Worm (Caenorhabditis elegans) whole organism, L2 larva: ENCODE data around the gene srh-120.
"Not testable (repeated sequence)": the region's sequence is repeated elsewhere in the genome, so short reads cannot be mapped to it uniquely, and the experiment has no call there.

Experiments used
- R02D3.7 ChIP-seq: fragments of 150-350 bp; optimal IDR thresholded peaks from 2 replicates; lab custom pipeline; 2014; ENCODE audit warnings: missing biosample characterization, missing genetic modification characterization
- Y55F3AM.14 ChIP-seq: fragments of 200-800 bp; sonication (Bioruptor generic); optimal IDR thresholded peaks from 2 replicates; lab custom pipeline; 2018; ENCODE audit warnings: mild to moderate bottlenecking, missing genetic modification characterization, missing compliant biosample characterization
- ZK546.5 ChIP-seq: sonication (generic microtip); optimal IDR thresholded peaks from 2 replicates; lab custom pipeline; 2017; ENCODE audit warnings: missing biosample characterization, missing genetic modification characterization
- alr-1 ChIP-seq: fragments of 150-350 bp; optimal IDR thresholded peaks from 2 replicates; lab custom pipeline; 2014; ENCODE audit warnings: missing biosample characterization, missing genetic modification characterization
- aly-2 ChIP-seq: fragments of 150-350 bp; optimal IDR thresholded peaks from 2 replicates; lab custom pipeline; 2014; ENCODE audit warnings: missing biosample characterization, missing genetic modification characterization
- ama-1 ChIP-seq: fragments of 150-350 bp; optimal IDR thresholded peaks from 2 replicates; lab custom pipeline; 2018; ENCODE audit warnings: inconsistent platforms
- blmp-1 ChIP-seq: sonication (generic microtip); optimal IDR thresholded peaks from 2 replicates; lab custom pipeline; 2017; ENCODE audit warnings: missing genetic modification characterization, mild to moderate bottlenecking, missing compliant biosample characterization, antibody characterized with exemption, moderate library complexity; ENCODE audit not compliant: insufficient read depth
- ceh-16 ChIP-seq: fragments of 150-350 bp; optimal IDR thresholded peaks from 2 replicates; lab custom pipeline; 2014; ENCODE audit warnings: missing biosample characterization, missing genetic modification characterization
- ceh-82 ChIP-seq: fragments of 150-350 bp; optimal IDR thresholded peaks from 2 replicates; lab custom pipeline; 2014; ENCODE audit warnings: missing biosample characterization, missing genetic modification characterization
- dmd-4 ChIP-seq: sonication (generic microtip); optimal IDR thresholded peaks from 2 replicates; lab custom pipeline; 2017; ENCODE audit warnings: missing biosample characterization, missing genetic modification characterization
- egl-27 ChIP-seq: sonication (generic microtip); optimal IDR thresholded peaks from 3 replicates; lab custom pipeline; 2017; ENCODE audit warnings: missing biosample characterization, missing genetic modification reagents, missing genetic modification characterization
- elt-1 ChIP-seq: fragments of 150-350 bp; optimal IDR thresholded peaks from 2 replicates; lab custom pipeline; 2014; ENCODE audit warnings: missing biosample characterization, missing genetic modification characterization
- fos-1 ChIP-seq: fragments of 150-350 bp; optimal IDR thresholded peaks from 2 replicates; lab custom pipeline; 2014; ENCODE audit warnings: missing biosample characterization, missing genetic modification characterization
- gmeb-1 ChIP-seq: fragments of 150-350 bp; optimal IDR thresholded peaks from 2 replicates; lab custom pipeline; 2014; ENCODE audit warnings: missing biosample characterization, missing genetic modification characterization
- lin-13 ChIP-seq: fragments of 150-350 bp; optimal IDR thresholded peaks from 2 replicates; lab custom pipeline; 2014; ENCODE audit warnings: missing biosample characterization, missing genetic modification reagents, missing genetic modification characterization
- lin-39 ChIP-seq: fragments of 150-350 bp; optimal IDR thresholded peaks from 2 replicates; lab custom pipeline; 2014; ENCODE audit warnings: missing biosample characterization, missing genetic modification reagents, missing genetic modification characterization
- lsy-2 ChIP-seq, 2 experiments: fragments of 150-350 bp in 1 of 2; sonication (generic microtip) in 1 of 2; optimal IDR thresholded peaks; 2 replicates each; lab custom pipeline; 2014 to 2017; ENCODE audit warnings: missing biosample characterization in 2 of 2, missing genetic modification characterization in 2 of 2
- mab-5 ChIP-seq: fragments of 150-350 bp; optimal IDR thresholded peaks from 2 replicates; lab custom pipeline; 2014; ENCODE audit warnings: missing biosample characterization, missing genetic modification characterization
- mdl-1 ChIP-seq, 2 experiments: fragments of 150-350 bp in 1 of 2; sonication (generic microtip) in 1 of 2; optimal IDR thresholded peaks; 2 replicates each; lab custom pipeline; 2017; ENCODE audit warnings: missing biosample characterization in 2 of 2, missing genetic modification characterization in 2 of 2
- nhr-10 ChIP-seq: sonication (generic microtip); optimal IDR thresholded peaks from 2 replicates; lab custom pipeline; 2017; ENCODE audit warnings: missing biosample characterization, missing genetic modification characterization
- nhr-11 ChIP-seq: fragments of 150-350 bp; optimal IDR thresholded peaks from 2 replicates; lab custom pipeline; 2014; ENCODE audit warnings: missing biosample characterization, missing genetic modification characterization
- nhr-12 ChIP-seq: fragments of 150-350 bp; optimal IDR thresholded peaks from 2 replicates; lab custom pipeline; 2014; ENCODE audit warnings: missing biosample characterization, missing genetic modification characterization
- nhr-129 ChIP-seq: fragments of 150-350 bp; optimal IDR thresholded peaks from 2 replicates; lab custom pipeline; 2014; ENCODE audit warnings: missing biosample characterization, missing genetic modification characterization
- nhr-21 ChIP-seq: fragments of 150-350 bp; optimal IDR thresholded peaks from 2 replicates; lab custom pipeline; 2014; ENCODE audit warnings: missing biosample characterization, missing genetic modification characterization
- nhr-23 ChIP-seq: fragments of 150-350 bp; optimal IDR thresholded peaks from 2 replicates; lab custom pipeline; 2014; ENCODE audit warnings: missing biosample characterization, missing genetic modification reagents, missing genetic modification characterization
- nhr-237 ChIP-seq: fragments of 150-350 bp; optimal IDR thresholded peaks from 2 replicates; lab custom pipeline; 2014; ENCODE audit warnings: missing biosample characterization, missing genetic modification characterization
- nhr-25 ChIP-seq: fragments of 150-350 bp; sonication (generic microtip); optimal IDR thresholded peaks from 3 replicates; lab custom pipeline; 2014; ENCODE audit warnings: missing biosample characterization, missing genetic modification characterization
- nhr-77 ChIP-seq: fragments of 150-350 bp; optimal IDR thresholded peaks from 2 replicates; lab custom pipeline; 2014; ENCODE audit warnings: missing biosample characterization, missing genetic modification characterization
- peb-1 ChIP-seq: fragments of 150-350 bp; optimal IDR thresholded peaks from 2 replicates; lab custom pipeline; 2014; ENCODE audit warnings: missing biosample characterization, missing genetic modification characterization
- snpc-4 ChIP-seq: fragments of 150-350 bp; optimal IDR thresholded peaks from 2 replicates; lab custom pipeline; 2014; ENCODE audit warnings: missing biosample characterization, missing genetic modification characterization
- unc-39 ChIP-seq: fragments of 150-350 bp; optimal IDR thresholded peaks from 2 replicates; lab custom pipeline; 2014; ENCODE audit warnings: missing biosample characterization, missing genetic modification characterization
- unc-62 ChIP-seq: fragments of 150-350 bp; optimal IDR thresholded peaks from 2 replicates; lab custom pipeline; 2014; ENCODE audit warnings: missing biosample characterization, missing genetic modification reagents, missing genetic modification characterization
- zag-1 ChIP-seq: fragments of 150-350 bp; optimal IDR thresholded peaks from 2 replicates; lab custom pipeline; 2014; ENCODE audit warnings: missing biosample characterization, missing genetic modification characterization
- ztf-1 ChIP-seq: fragments of 200-800 bp; sonication (Bioruptor generic); conservative IDR thresholded peaks from 2 replicates; pipeline ENCODE4 v1.3.6; 2022; ENCODE audit warnings: missing genetic modification characterization, missing compliant biosample characterization
- ztf-11 ChIP-seq: sonication (generic microtip); optimal IDR thresholded peaks from 2 replicates; lab custom pipeline; 2017; ENCODE audit warnings: missing biosample characterization, missing genetic modification characterization

The srh-120 gene

ce11 chrV:17379932-17380331 lies 15.5 kb upstream of the srh-120 start, which contains the start of gene Y20C6A.4:
TSS of gene Y20C6A.4 (plus strand) at chrV:17380232.
- TF ChIP-seq unc-62 (GFP tag; lab: Kevin White, UChicago) (no peak), gmeb-1 (tag; lab: Kevin White, UChicago) (no peak), ztf-11 (no peak), nhr-21 (tag; lab: Kevin White, UChicago) (no peak), mdl-1 (tag; optimal IDR thresholded peaks at IDR 0.05; lab: Kevin White, UChicago) (no peak), Y55F3AM.14 (no peak), nhr-11 (tag; lab: Kevin White, UChicago) (no peak), ceh-16 (tag; lab: Kevin White, UChicago) (no peak), nhr-237 (no peak)
- TF ChIP-seq, all 48 proteins: peak for 0

- TF ChIP-seq nhr-129; gmeb-1 (tag; lab: Kevin White, UChicago); nhr-12: not testable (repeated sequence)
Observed at ce11 chrV:17409955-17410354, 14.5 kb downstream of the srh-120 start, which contains the start of gene srh-132. TSS of gene srh-132 (plus strand) at chrV:17410255.

ce11 chrV:17414951-17415350 lies 19.5 kb downstream of the srh-120 start, which contains the start of gene T27C5.12:
TSS of gene T27C5.12 (plus strand) at chrV:17415251.
- no peak for TF ChIP-seq nhr-129
- TF ChIP-seq peb-1 (tag; lab: Kevin White, UChicago): no peak
- TF ChIP-seq nhr-23 (tag; lab: Kevin White, UChicago): no peak
- TF ChIP-seq dmd-4 (tag; lab: Kevin White, UChicago): no peak
- TF ChIP-seq aly-2 (tag; lab: Kevin White, UChicago): no peak
- TF ChIP-seq ama-1 (lab: Kevin White, UChicago): no peak
- TF ChIP-seq alr-1 (tag; lab: Kevin White, UChicago): no peak
- TF ChIP-seq ZK546.5 (tag; lab: Kevin White, UChicago): no peak
- TF ChIP-seq lin-39: no peak
- no peak for TF ChIP-seq egl-27 (tag; lab: Kevin White, UChicago)
- TF ChIP-seq mab-5 (tag; lab: Kevin White, UChicago): no peak
- no peak for TF ChIP-seq lsy-2 (tag; optimal IDR thresholded peaks at IDR 0.05; lab: Kevin White, UChicago)
- TF ChIP-seq fos-1 (tag; lab: Kevin White, UChicago): no peak
- TF ChIP-seq ztf-11: no peak
- TF ChIP-seq R02D3.7 (tag; lab: Kevin White, UChicago): no peak
- TF ChIP-seq gmeb-1 (tag; lab: Kevin White, UChicago): no peak
- TF ChIP-seq Y55F3AM.14: no peak

- TF ChIP-seq nhr-237 (no peak), lsy-2 (tag; optimal IDR thresholded peaks at IDR 0.05; lab: Kevin White, UChicago) (no peak), mab-5 (tag; lab: Kevin White, UChicago) (no peak), fos-1 (tag; lab: Kevin White, UChicago) (peak; percentile 35)
Observed at ce11 chrV:17416833-17417232, 21.4 kb downstream of the srh-120 start, which contains the start of gene clc-21. TSS of gene clc-21 (plus strand) at chrV:17417133.

ce11 chrV:17429262-17429661 lies 33.8 kb downstream of the srh-120 start:
- TF ChIP-seq nhr-21 (tag; lab: Kevin White, UChicago) (no peak), unc-39 (no peak), ceh-16 (tag; lab: Kevin White, UChicago) (no peak), snpc-4 (tag; lab: Kevin White, UChicago) (no peak), unc-62 (GFP tag; lab: Kevin White, UChicago) (no peak), nhr-25 (tag; lab: Kevin White, UChicago) (no peak), mdl-1 (tag; optimal IDR thresholded peaks at IDR 0.05; lab: Kevin White, UChicago) (no peak), zag-1 (tag; lab: Kevin White, UChicago) (no peak), lin-13 (no peak), ztf-1 (no peak), fos-1 (tag; lab: Kevin White, UChicago) (no peak), elt-1 (tag; lab: Kevin White, UChicago) (no peak), nhr-77 (tag; lab: Kevin White, UChicago) (no peak), blmp-1 (tag; lab: Kevin White, UChicago) (no peak), nhr-129 (no peak), ceh-82 (no peak), nhr-237 (no peak), nhr-10 (tag; lab: Kevin White, UChicago) (no peak), R02D3.7 (tag; lab: Kevin White, UChicago) (no peak)
